Worm (Caenorhabditis elegans) whole organism, young adult: Measurements from ENCODE around the gene flp-17.

Source experiments
- efl-1 ChIP-seq: fragments of 150-350 bp; optimal IDR thresholded peaks from 2 replicates; lab custom pipeline; 2014; ENCODE audit warnings: missing biosample characterization, missing genetic modification reagents, missing genetic modification characterization
- lsl-1 ChIP-seq: fragments of 200-800 bp; sonication (Bioruptor generic); optimal IDR thresholded peaks from 2 replicates; lab custom pipeline; 2018; ENCODE audit warnings: mild to moderate bottlenecking, missing genetic modification characterization, moderate library complexity, missing compliant biosample characterization
- nhr-120 ChIP-seq: fragments of 200-800 bp; sonication (Bioruptor generic); IDR thresholded peaks from 2 replicates; pipeline ENCODE4 v1.3.6; 2022; ENCODE audit warnings: missing genetic modification characterization, missing compliant biosample characterization
- unc-62 ChIP-seq: fragments of 150-350 bp; optimal IDR thresholded peaks from 2 replicates; lab custom pipeline; 2014; ENCODE audit warnings: missing biosample characterization, missing genetic modification reagents, missing genetic modification characterization

- TF ChIP-seq unc-62 (GFP tag; lab: Kevin White, UChicago) (no peak), nhr-120 (GFP tag; lab: Robert Waterston, UW) (no peak), lsl-1 (GFP tag; lab: Kevin White, UChicago) (no peak), efl-1 (GFP tag; lab: Kevin White, UChicago) (no peak)
Observed at ce11 chrIV:17215070-17215469, 23.4 kb upstream of the flp-17 start.
